Fruit fly (Drosophila melanogaster): ENCODE data around the gene CG43084.

CG43084 gene

dm6 chr3L:15616490-15616889 is 34.2 kb upstream of the CG43084 start:
- TF ChIP-seq inv (GFP tag; IDR thresholded peaks at IDR 0.05; ENCODE audit: partially characterized antibody) (no peak), CG9727 (GFP tag; optimal IDR thresholded peaks at IDR 0.05) (peak; percentile 39), bsh (GFP tag; optimal IDR thresholded peaks at IDR 0.05) (no peak), dm (GFP tag; optimal IDR thresholded peaks at IDR 0.05) (no peak), wdn (GFP tag; IDR thresholded peaks at IDR 0.05) (no peak), CG31224 (GFP tag; IDR thresholded peaks at IDR 0.05) (no peak), CG13424 (tag; optimal IDR thresholded peaks at IDR 0.05) (peak; percentile 29), mam (GFP tag; optimal IDR thresholded peaks at IDR 0.05) (no peak), CG11085 (GFP tag; IDR thresholded peaks at IDR 0.05) (no peak), kay (GFP tag; optimal IDR thresholded peaks at IDR 0.05) (no peak), CG7556 (GFP tag; optimal IDR thresholded peaks at IDR 0.05) (peak; percentile 52), ems (GFP tag; optimal IDR thresholded peaks at IDR 0.05) (no peak), CG7839 (tag; optimal IDR thresholded peaks at IDR 0.05) (peak; percentile 44), gem (tag; optimal IDR thresholded peaks at IDR 0.05) (peak; percentile 48), nmo (GFP tag; optimal IDR thresholded peaks at IDR 0.05) (peak; percentile 14), TFAM (GFP tag; optimal IDR thresholded peaks at IDR 0.05) (no peak), Oli (tag; optimal IDR thresholded peaks at IDR 0.05) (peak; percentile 6), CG15269 (tag; optimal IDR thresholded peaks at IDR 0.05) (peak; percentile 2), CG32767 (GFP tag; IDR thresholded peaks at IDR 0.05) (no peak), danr (GFP tag; IDR thresholded peaks at IDR 0.05) (no peak), CG1792 (GFP tag; optimal IDR thresholded peaks at IDR 0.05) (no peak), CG2678 (tag; optimal IDR thresholded peaks at IDR 0.05) (peak; percentile 73), Hr51 (GFP tag; optimal IDR thresholded peaks at IDR 0.05) (peak in 1 of 2 experiments; percentile 44), grau (tag; optimal IDR thresholded peaks at IDR 0.05) (peak; percentile 50), Poxn (GFP tag; IDR thresholded peaks at IDR 0.05) (no peak), rib (GFP tag; IDR thresholded peaks at IDR 0.05) (no peak), onecut (GFP tag; IDR thresholded peaks at IDR 0.05) (no peak), CG10147 (GFP tag; optimal IDR thresholded peaks at IDR 0.05) (no peak), Ets97D (GFP tag; optimal IDR thresholded peaks at IDR 0.05) (no peak), Hsf (GFP tag; optimal IDR thresholded peaks at IDR 0.05) (no peak), h (optimal IDR thresholded peaks at IDR 0.05) (no peak), chm (GFP tag; IDR thresholded peaks at IDR 0.05) (no peak), bcd (GFP tag; optimal IDR thresholded peaks at IDR 0.05) (no peak), CG11398 (GFP tag; optimal IDR thresholded peaks at IDR 0.05) (no peak), Nf-YC (tag; optimal IDR thresholded peaks at IDR 0.05) (peak; percentile 16), repo (GFP tag; optimal IDR thresholded peaks at IDR 0.05) (no peak), B-H1 (GFP tag; IDR thresholded peaks at IDR 0.05) (no peak), Ravus (GFP tag; IDR thresholded peaks at IDR 0.05) (no peak), CG9215 (GFP tag; IDR thresholded peaks at IDR 0.05) (no peak), insv (GFP tag; optimal IDR thresholded peaks at IDR 0.05) (no peak), cwo (GFP tag; optimal IDR thresholded peaks at IDR 0.05) (peak; percentile 10), dati (GFP tag; IDR thresholded peaks at IDR 0.05) (no peak), dpn (GFP tag; optimal IDR thresholded peaks at IDR 0.05) (no peak), CoRest (tag; optimal IDR thresholded peaks at IDR 0.05) (peak; percentile 46), trem (tag; optimal IDR thresholded peaks at IDR 0.05) (no peak), pzg (GFP tag; optimal IDR thresholded peaks at IDR 0.05) (no peak), sug (tag; optimal IDR thresholded peaks at IDR 0.05) (no peak), her (GFP tag; optimal IDR thresholded peaks at IDR 0.05) (no peak), oc (tag; optimal IDR thresholded peaks at IDR 0.05) (no peak), crp (GFP tag; optimal IDR thresholded peaks at IDR 0.05) (no peak), CG2712 (tag; optimal IDR thresholded peaks at IDR 0.05) (peak; percentile 25), CG8478 (optimal IDR thresholded peaks at IDR 0.05) (no peak)

Measured in whole organism, embryonic.